Fruit fly (Drosophila melanogaster): ENCODE data around the gene Prosbeta3.

Gene Prosbeta3

DNA sequence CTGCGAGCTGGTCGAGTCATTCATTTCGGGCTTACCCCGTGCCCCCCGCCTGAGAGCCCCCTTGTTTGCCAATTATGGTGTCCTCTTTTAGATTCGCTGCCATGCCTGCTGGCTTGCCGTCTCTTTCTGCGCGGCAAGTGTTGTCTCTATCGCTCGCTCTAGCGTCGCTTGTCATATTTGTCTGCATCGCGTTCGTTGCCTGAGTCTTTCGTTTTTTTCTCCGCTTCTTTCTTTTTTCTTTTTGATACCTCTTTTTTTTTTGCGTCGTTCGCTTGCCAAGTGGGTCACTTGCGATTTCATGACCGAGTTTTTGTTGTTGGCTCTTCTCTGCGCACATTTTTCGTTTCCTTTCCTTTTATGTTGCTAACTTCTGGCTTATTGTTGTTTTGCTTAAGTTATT lies 34.2 kb downstream of the Prosbeta3 start:
- no peak for TF ChIP-seq CG9437 (GFP tag; optimal IDR thresholded peaks at IDR 0.05)
- TF ChIP-seq CG17568 (GFP tag; optimal IDR thresholded peaks at IDR 0.05): no peak
- TF ChIP-seq bab2 (GFP tag; optimal IDR thresholded peaks at IDR 0.05): no peak
- 0 out of 2 replicates have a peak, but pooled peaks have one; percentile 6 for TF ChIP-seq ttk (GFP tag; IDR thresholded peaks at IDR 0.05)
- no peak for TF ChIP-seq ewg (GFP tag; optimal IDR thresholded peaks at IDR 0.05)
- TF ChIP-seq Pdp1 (GFP tag; optimal IDR thresholded peaks at IDR 0.05): no peak
- TF ChIP-seq CG1832 (GFP tag; optimal IDR thresholded peaks at IDR 0.05): peak; percentile 24
- no peak for TF ChIP-seq HLH4C (GFP tag; IDR thresholded peaks at IDR 0.05; ENCODE audit: partially characterized antibody)
- peak; percentile 38; the same call in 1 of the 2 replicates for TF ChIP-seq Drgx (GFP tag; IDR thresholded peaks at IDR 0.05)
- TF ChIP-seq H15 (GFP tag; IDR thresholded peaks at IDR 0.05): 0 out of 3 replicates have a peak, but pooled peaks have one; percentile 48
- TF ChIP-seq CG11247 (GFP tag; IDR thresholded peaks at IDR 0.05): 0 out of 2 replicates have a peak, but pooled peaks have one; percentile 28
- no peak for TF ChIP-seq CG18764 (GFP tag; optimal IDR thresholded peaks at IDR 0.05)
- no peak for TF ChIP-seq Med (GFP tag)
- peak; percentile 45 for TF ChIP-seq nom (GFP tag; optimal IDR thresholded peaks at IDR 0.05)
- TF ChIP-seq CG31365 (tag; optimal IDR thresholded peaks at IDR 0.05): no peak

DNA sequence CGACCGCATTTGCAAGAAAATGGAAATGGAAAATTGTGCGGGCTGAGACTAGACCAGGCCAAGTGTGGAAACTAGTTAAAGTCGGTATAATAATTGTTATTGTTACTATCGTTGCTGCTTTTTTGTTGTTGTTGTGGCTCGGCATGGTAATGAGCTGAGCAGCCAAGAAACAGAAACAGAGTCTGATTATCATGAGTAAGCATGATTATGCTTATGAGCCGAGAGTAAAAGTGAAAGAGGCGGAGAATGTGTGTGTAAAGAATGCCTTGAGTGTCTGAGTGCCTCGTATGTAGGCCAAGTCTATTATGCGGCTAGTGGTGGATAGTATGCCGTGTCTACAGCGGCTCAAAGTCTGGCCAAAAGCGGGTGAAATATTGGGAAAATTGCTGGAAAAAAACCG lies 35.3 kb downstream of the Prosbeta3 start:
- TF ChIP-seq CG4360 (GFP tag; IDR thresholded peaks at IDR 0.05): 0 out of 2 replicates have a peak, but pooled peaks have one; percentile 39
- TF ChIP-seq mirr (GFP tag; optimal IDR thresholded peaks at IDR 0.05): no peak
- no peak for TF ChIP-seq sd (tag; optimal IDR thresholded peaks at IDR 0.05)
- TF ChIP-seq kni (GFP tag; optimal IDR thresholded peaks at IDR 0.05): peak; percentile 16
- peak; percentile 96 for TF ChIP-seq Blimp-1 (GFP tag; optimal IDR thresholded peaks at IDR 0.05)

DNA sequence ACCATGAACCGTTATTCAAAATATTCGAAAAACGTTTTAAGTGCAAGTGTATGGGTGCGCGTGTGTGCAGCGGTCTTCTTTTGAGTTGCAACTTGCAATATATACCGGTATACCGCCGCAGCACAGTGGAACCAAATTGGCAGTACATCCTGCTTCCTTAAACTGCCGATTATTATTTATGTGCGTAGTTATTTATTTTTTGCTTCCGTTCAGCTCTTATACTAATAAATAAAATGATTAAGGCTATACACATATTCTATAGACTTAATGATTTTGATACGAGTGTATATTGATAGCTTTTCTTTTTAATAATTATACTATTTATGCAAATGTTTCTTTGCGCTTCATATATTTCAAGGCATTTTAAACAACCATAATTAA lies 36.1 kb downstream of the Prosbeta3 start:
- no peak for TF ChIP-seq ken (GFP tag; IDR thresholded peaks at IDR 0.05)
- TF ChIP-seq kni (GFP tag; optimal IDR thresholded peaks at IDR 0.05): peak; percentile 8
- peak; percentile 24 for TF ChIP-seq Sox102F (GFP tag; optimal IDR thresholded peaks at IDR 0.05)
- TF ChIP-seq gem (tag; optimal IDR thresholded peaks at IDR 0.05): peak; percentile 21
- no peak for TF ChIP-seq CG5245 (GFP tag; optimal IDR thresholded peaks at IDR 0.05)
- peak; percentile 20 for TF ChIP-seq CG2712 (tag; optimal IDR thresholded peaks at IDR 0.05)

DNA sequence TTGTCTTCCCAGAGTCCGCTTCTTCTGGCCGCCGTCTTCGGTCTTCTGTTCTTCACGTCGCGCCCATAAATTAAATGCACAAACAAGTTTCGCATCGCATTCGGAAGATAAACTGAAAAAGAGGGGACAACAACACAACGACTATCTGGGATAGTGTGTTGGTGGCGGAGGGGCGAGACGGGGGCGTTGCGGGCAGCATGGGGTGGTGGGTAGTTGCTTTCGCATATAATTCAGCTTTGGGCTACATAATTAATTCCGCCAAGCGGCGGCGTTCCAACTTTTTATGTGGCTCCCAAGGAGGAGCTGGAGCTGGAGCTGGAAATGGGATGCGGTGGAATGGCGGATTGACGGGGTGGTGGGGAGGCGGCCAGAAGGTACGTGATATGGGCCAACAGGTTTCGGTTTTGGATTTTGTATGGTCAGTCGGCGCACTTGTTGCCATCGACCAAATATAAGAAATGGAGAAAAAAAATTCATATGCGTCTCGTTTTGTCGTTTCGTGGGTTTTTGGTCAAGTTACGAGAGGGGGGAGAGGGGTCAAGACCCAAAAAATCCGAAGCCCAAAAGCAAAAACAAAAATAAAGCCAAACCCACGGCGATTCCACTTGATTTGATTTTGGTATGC lies 36.6 kb downstream of the Prosbeta3 start:
- TF ChIP-seq CG12769 (tag; optimal IDR thresholded peaks at IDR 0.05): peak; percentile 61
- TF ChIP-seq vvl (GFP tag; IDR thresholded peaks at IDR 0.05): 0 out of 2 replicates have a peak, but pooled peaks have one; percentile 7
- no peak for TF ChIP-seq Dad (GFP tag; optimal IDR thresholded peaks at IDR 0.05)
- TF ChIP-seq CG6254 (GFP tag; optimal IDR thresholded peaks at IDR 0.05): no peak
- no peak for TF ChIP-seq CG31441 (GFP tag; IDR thresholded peaks at IDR 0.05)
- TF ChIP-seq sqz (GFP tag; optimal IDR thresholded peaks at IDR 0.05): peak; percentile 17
- peak; percentile 76 for TF ChIP-seq sd (tag; optimal IDR thresholded peaks at IDR 0.05)
- TF ChIP-seq crol (GFP tag; IDR thresholded peaks at IDR 0.05): peak; percentile 74
- TF ChIP-seq kni (GFP tag; optimal IDR thresholded peaks at IDR 0.05): peak; percentile 96
- peak; percentile 32 for TF ChIP-seq Blimp-1 (GFP tag; optimal IDR thresholded peaks at IDR 0.05)
- 0 out of 3 replicates have a peak, but pooled peaks have one; percentile 20 for TF ChIP-seq mld (GFP tag; IDR thresholded peaks at IDR 0.05; ENCODE audit: partially characterized antibody)

All from whole organism, embryonic.